Worm (Caenorhabditis elegans): ENCODE results near the gene swip-10.
A peak's percentile ranks its signal among the peaks of the same experiment; 100 is the strongest.

- TF ChIP-seq ztf-11 (tag; optimal IDR thresholded peaks at IDR 0.05) (no peak), nhr-10 (tag; optimal IDR thresholded peaks at IDR 0.05) (no peak), lsy-2 (tag; optimal IDR thresholded peaks at IDR 0.05) (no peak), dve-1 (tag; optimal IDR thresholded peaks at IDR 0.05; ENCODE audit: insufficient read depth) (peak; percentile 83), tag-97 (GFP tag; IDR thresholded peaks at IDR 0.05) (no peak), lin-15B (tag; optimal IDR thresholded peaks at IDR 0.05) (no peak), nhr-237 (tag; optimal IDR thresholded peaks at IDR 0.05) (no peak)
Observed at ce11 chrX:2107414-2107813, 10.6 kb downstream of the swip-10 start.
